Fruit fly (Drosophila melanogaster) Kc167 (cell line): Measurements from ENCODE around the gene Gr93c.

Source experiments
- Sin3A ChIP-seq: fragments of >200 bp; optimal IDR thresholded peaks from 2 replicates; lab custom pipeline; 2018; ENCODE audit warnings: missing external identifiers
- psq ChIP-seq: fragments of >200 bp; optimal IDR thresholded peaks from 2 replicates; lab custom pipeline; 2017; ENCODE audit warnings: missing external identifiers

dm6 chr3R:21856873-21857243, 11.8 kb upstream of the Gr93c start:
- no peak for TF ChIP-seq Sin3A
- no peak for TF ChIP-seq psq
